Worm (Caenorhabditis elegans): Measurements from ENCODE around the gene F58F12.12.

F58F12.12 gene

ce11 chrII:6391195-6391594, 10.2 kb downstream of the F58F12.12 start, which contains the start of gene F58F12.3:
Gene F58F12.3 (minus strand): TSS chrII:6391295.
- TF ChIP-seq elt-1 (tag; optimal IDR thresholded peaks at IDR 0.05; ENCODE audit: borderline replicate concordance, insufficient read depth) = no peak
- no peak for TF ChIP-seq nhr-237 (tag; optimal IDR thresholded peaks at IDR 0.05)
- TF ChIP-seq ham-2 (GFP tag; optimal IDR thresholded peaks at IDR 0.05) = no peak
- no peak for TF ChIP-seq unc-39 (tag; optimal IDR thresholded peaks at IDR 0.05)
- TF ChIP-seq ceh-43 (GFP tag; optimal IDR thresholded peaks at IDR 0.05) = no peak
- TF ChIP-seq mep-1 (tag; optimal IDR thresholded peaks at IDR 0.05) = no peak
- TF ChIP-seq sptf-1 (tag; optimal IDR thresholded peaks at IDR 0.05) = no peak
- TF ChIP-seq zip-8 (tag; optimal IDR thresholded peaks at IDR 0.05) = no peak
- TF ChIP-seq nhr-2 (tag; optimal IDR thresholded peaks at IDR 0.05) = no peak
- no peak for TF ChIP-seq ceh-83 (GFP tag; optimal IDR thresholded peaks at IDR 0.05)
- TF ChIP-seq lin-32 (GFP tag; optimal IDR thresholded peaks at IDR 0.05) = no peak
- TF ChIP-seq pha-4 (tag; optimal IDR thresholded peaks at IDR 0.05) = no peak
- no peak for TF ChIP-seq snpc-4 (tag; optimal IDR thresholded peaks at IDR 0.05)
- no peak for TF ChIP-seq tbx-8 (GFP tag; optimal IDR thresholded peaks at IDR 0.05)
- no peak for TF ChIP-seq ces-1 (GFP tag; optimal IDR thresholded peaks at IDR 0.05)
- TF ChIP-seq lin-13 (tag; optimal IDR thresholded peaks at IDR 0.05) = no peak
- TF ChIP-seq cnd-1 (tag; optimal IDR thresholded peaks at IDR 0.05) = no peak
- TF ChIP-seq sem-2 (GFP tag; optimal IDR thresholded peaks at IDR 0.05) = no peak
- TF ChIP-seq lsy-2 (tag; optimal IDR thresholded peaks at IDR 0.05) = no peak

- TF ChIP-seq M03D4.4 (tag; optimal IDR thresholded peaks at IDR 0.05) (no peak), unc-62 (GFP tag; optimal IDR thresholded peaks at IDR 0.05) (peak; percentile 56), nhr-28 (tag; optimal IDR thresholded peaks at IDR 0.05) (no peak), nhr-2 (tag; optimal IDR thresholded peaks at IDR 0.05) (peak; percentile 16), nhr-12 (tag; optimal IDR thresholded peaks at IDR 0.05) (no peak), unc-120 (tag; optimal IDR thresholded peaks at IDR 0.05; ENCODE audit: poor library complexity, severe bottlenecking) (no peak), ces-1 (GFP tag; optimal IDR thresholded peaks at IDR 0.05) (no peak), hlh-1 (tag; optimal IDR thresholded peaks at IDR 0.05) (peak; percentile 81)
Measured at ce11 chrII:6394037-6394436, 13.1 kb downstream of the F58F12.12 start.

ce11 chrII:6398406-6398805, 17.4 kb downstream of the F58F12.12 start, which contains the start of gene zig-10:
Gene zig-10 (plus strand): TSS chrII:6398706.
- TF ChIP-seq elt-1 (tag; optimal IDR thresholded peaks at IDR 0.05; ENCODE audit: borderline replicate concordance, insufficient read depth) = peak; percentile 37
- no peak for TF ChIP-seq lsy-2 (tag; optimal IDR thresholded peaks at IDR 0.05)
- TF ChIP-seq ceh-43 (GFP tag; optimal IDR thresholded peaks at IDR 0.05) = no peak
- TF ChIP-seq ceh-83 (GFP tag; optimal IDR thresholded peaks at IDR 0.05) = no peak

ce11 chrII:6401649-6402048, 20.7 kb downstream of the F58F12.12 start, which contains the start of gene btb-2:
Gene btb-2 (plus strand): TSS chrII:6401949.
- TF ChIP-seq ceh-43 (GFP tag; optimal IDR thresholded peaks at IDR 0.05) = no peak
- TF ChIP-seq blmp-1 (tag; optimal IDR thresholded peaks at IDR 0.05) = no peak
- no peak for TF ChIP-seq lsy-2 (tag; optimal IDR thresholded peaks at IDR 0.05)
- TF ChIP-seq sptf-1 (tag; optimal IDR thresholded peaks at IDR 0.05) = no peak
- no peak for TF ChIP-seq flh-1 (GFP tag; optimal IDR thresholded peaks at IDR 0.05)
- TF ChIP-seq mls-2 (tag; optimal IDR thresholded peaks at IDR 0.05) = no peak
- TF ChIP-seq hlh-1 (tag; optimal IDR thresholded peaks at IDR 0.05) = no peak
- no peak for TF ChIP-seq sem-2 (GFP tag; optimal IDR thresholded peaks at IDR 0.05)
- TF ChIP-seq nhr-2 (tag; optimal IDR thresholded peaks at IDR 0.05) = no peak
- TF ChIP-seq zip-8 (tag; optimal IDR thresholded peaks at IDR 0.05) = no peak
- no peak for TF ChIP-seq cnd-1 (tag; optimal IDR thresholded peaks at IDR 0.05)
- no peak for TF ChIP-seq unc-62 (GFP tag; optimal IDR thresholded peaks at IDR 0.05)
- TF ChIP-seq pha-4 (tag; optimal IDR thresholded peaks at IDR 0.05) = no peak
- no peak for TF ChIP-seq lin-32 (GFP tag; optimal IDR thresholded peaks at IDR 0.05)

ce11 chrII:6403233-6403632, 22.3 kb downstream of the F58F12.12 start, which contains the start of gene T25D10.1:
Gene T25D10.1 (plus strand): TSS chrII:6403401.
- TF ChIP-seq unc-62 (GFP tag; optimal IDR thresholded peaks at IDR 0.05) (no peak), unc-39 (tag; optimal IDR thresholded peaks at IDR 0.05) (no peak), ces-1 (GFP tag; optimal IDR thresholded peaks at IDR 0.05) (no peak), bed-3 (GFP tag; optimal IDR thresholded peaks at IDR 0.05) (no peak), nhr-12 (tag; optimal IDR thresholded peaks at IDR 0.05) (no peak), mls-2 (tag; optimal IDR thresholded peaks at IDR 0.05) (no peak), mab-5 (tag; optimal IDR thresholded peaks at IDR 0.05) (no peak), ztf-11 (tag; optimal IDR thresholded peaks at IDR 0.05) (no peak), elt-1 (tag; optimal IDR thresholded peaks at IDR 0.05; ENCODE audit: borderline replicate concordance, insufficient read depth) (no peak), lsy-2 (tag; optimal IDR thresholded peaks at IDR 0.05) (no peak), drap-1 (GFP tag; optimal IDR thresholded peaks at IDR 0.05) (no peak), mep-1 (tag; optimal IDR thresholded peaks at IDR 0.05) (no peak), elt-3 (tag; optimal IDR thresholded peaks at IDR 0.05) (no peak)
